Worm (Caenorhabditis elegans) whole organism, L4/young adult: Measurements from ENCODE around the gene ttr-16.

ENCODE experiments used
- W03F9.2 ChIP-seq: fragments of 150-350 bp; optimal IDR thresholded peaks from 2 replicates; lab custom pipeline; 2014; ENCODE audit warnings: missing biosample characterization, missing genetic modification characterization
- him-1 ChIP-seq: sonication (generic microtip); optimal IDR thresholded peaks from 2 replicates; lab custom pipeline; 2016; ENCODE audit warnings: missing genotype, missing genetic modification reagents, missing genetic modification characterization, missing compliant biosample characterization

DNA sequence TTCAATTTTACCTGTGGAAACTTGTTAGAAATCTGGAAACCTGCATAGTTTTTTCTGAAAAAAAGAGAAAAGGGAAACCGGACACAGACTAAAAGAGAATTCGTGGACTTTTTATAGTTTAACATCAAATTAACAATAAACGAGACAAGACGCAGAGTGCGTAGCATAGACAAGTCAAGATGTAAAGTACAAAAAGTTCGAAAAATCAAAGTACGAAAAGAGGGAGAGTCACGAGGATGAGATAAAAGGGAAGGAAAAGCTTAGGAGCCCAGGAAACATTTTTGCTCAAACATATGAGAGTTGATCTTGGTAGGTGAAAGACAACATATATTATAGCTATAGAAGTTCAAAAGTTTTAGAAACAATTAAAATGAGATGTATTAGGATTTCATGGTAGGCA lies 33.9 kb upstream of the ttr-16 start, which contains the start of gene M7.12:
- no peak for TF ChIP-seq W03F9.2
- TF ChIP-seq him-1, result no peak
